Worm (Caenorhabditis elegans) whole organism, midembryonic: ENCODE measurements around the gene gst-11.

Source experiments
- T22C8.4 ChIP-seq: fragments of 200-800 bp; sonication (Bioruptor generic); IDR thresholded peaks from 2 replicates; pipeline ENCODE4 v1.3.6; 2022; ENCODE audit warnings: missing genetic modification characterization, missing compliant biosample characterization
- cog-1 ChIP-seq: sonication (generic microtip); optimal IDR thresholded peaks from 2 replicates; lab custom pipeline; 2016; ENCODE audit warnings: missing genetic modification characterization, missing compliant biosample characterization
- flt-1 ChIP-seq: fragments of 200-800 bp; sonication (Bioruptor generic); IDR thresholded peaks from 2 replicates; pipeline ENCODE4 v1.3.6; 2022; ENCODE audit warnings: missing genetic modification characterization, missing compliant biosample characterization
- klf-2 ChIP-seq: fragments of 200-800 bp; sonication (Bioruptor generic); conservative IDR thresholded peaks from 2 replicates; pipeline ENCODE4 v1.3.6; 2022; ENCODE audit warnings: missing genetic modification reagents, missing genetic modification characterization, missing compliant biosample characterization
- ref-1 ChIP-seq: fragments of 200-800 bp; sonication (Bioruptor generic); conservative IDR thresholded peaks from 2 replicates; pipeline ENCODE4 v1.3.6; 2022; ENCODE audit warnings: missing genetic modification reagents, missing genetic modification characterization, missing compliant biosample characterization
- tab-1 ChIP-seq: fragments of 200-800 bp; sonication (Bioruptor generic); IDR thresholded peaks from 2 replicates; pipeline ENCODE4 v1.3.6; 2022; ENCODE audit warnings: missing genetic modification characterization, missing compliant biosample characterization
- ztf-23 ChIP-seq: fragments of 200-800 bp; sonication (Bioruptor generic); IDR thresholded peaks from 2 replicates; pipeline ENCODE4 v1.3.6; 2022; ENCODE audit warnings: missing genetic modification reagents, missing genetic modification characterization, missing compliant biosample characterization
- ztf-29 ChIP-seq: fragments of 200-800 bp; sonication (Bioruptor generic); IDR thresholded peaks from 2 replicates; pipeline ENCODE4 v1.3.6; 2022; ENCODE audit warnings: missing genetic modification reagents, missing genetic modification characterization, missing compliant biosample characterization

DNA sequence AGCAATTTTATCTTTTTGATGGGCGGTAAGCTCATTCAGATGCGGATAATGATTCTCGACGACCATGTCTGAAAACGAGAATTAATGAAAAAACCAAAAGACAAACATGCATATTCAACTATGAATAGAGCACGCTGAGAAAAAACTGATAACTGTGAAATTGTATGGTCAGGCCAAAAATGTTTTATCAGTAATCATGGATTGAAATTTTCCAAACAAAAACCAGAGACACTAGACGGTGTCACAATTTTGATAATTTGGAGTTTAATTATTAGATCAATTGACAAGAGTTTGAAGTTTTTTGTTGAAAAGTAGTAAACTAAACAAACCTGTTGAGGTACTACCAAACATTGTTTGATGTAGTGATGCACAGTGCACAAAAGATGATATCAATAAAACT is 33.2 kb downstream of the gst-11 start, which contains the start of gene cgr-1:
- no peak for TF ChIP-seq tab-1
- TF ChIP-seq klf-2 (GFP tag; lab: Robert Waterston, UW) = no peak
- TF ChIP-seq T22C8.4 (GFP tag; lab: Robert Waterston, UW) = no peak
- no peak for TF ChIP-seq ztf-23 (GFP tag; lab: Robert Waterston, UW)
- no peak for TF ChIP-seq flt-1
- TF ChIP-seq cog-1 (tag; lab: Kevin White, UChicago) = no peak
- TF ChIP-seq ref-1 (GFP tag; lab: Robert Waterston, UW) = no peak
- TF ChIP-seq ztf-29 (GFP tag; lab: Robert Waterston, UW) = no peak
